Worm (Caenorhabditis elegans): ENCODE results near the gene F19H6.4.

F19H6.4 gene

DNA sequence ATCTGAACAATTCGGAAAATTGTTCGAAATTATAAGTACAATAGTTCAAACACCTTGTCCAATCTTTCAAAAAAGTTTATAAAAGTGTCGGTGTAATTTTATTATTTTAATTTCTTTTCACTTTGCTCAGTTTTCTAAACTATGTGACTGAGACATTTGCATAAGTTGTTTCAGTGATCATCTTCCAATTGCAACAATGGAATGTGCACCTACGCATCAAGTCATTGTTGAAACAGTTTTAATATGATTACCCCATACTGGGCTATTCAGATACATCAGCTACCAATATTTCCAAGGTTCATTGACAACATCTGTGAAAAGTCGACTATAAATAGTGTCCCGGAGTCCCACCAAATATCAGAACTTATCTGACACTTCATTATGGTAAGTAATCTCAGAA, 8.4 kb upstream of the F19H6.4 start, which contains the start of gene nspc-13:
nspc-13 (plus strand) TSS at position 301 of the 400 bp plus-strand sequence.
- TF ChIP-seq flt-1 (GFP tag; IDR thresholded peaks at IDR 0.05): no peak
- no peak for TF ChIP-seq cog-1 (tag; optimal IDR thresholded peaks at IDR 0.05)
- TF ChIP-seq ztf-29 (GFP tag; IDR thresholded peaks at IDR 0.05): no peak
- no peak for TF ChIP-seq T22C8.4 (GFP tag; IDR thresholded peaks at IDR 0.05)
- no peak for TF ChIP-seq med-1 (GFP tag; optimal IDR thresholded peaks at IDR 0.05; ENCODE audit: insufficient read depth)
- TF ChIP-seq ztf-23 (GFP tag; IDR thresholded peaks at IDR 0.05): no peak
- no peak for TF ChIP-seq tab-1 (GFP tag; IDR thresholded peaks at IDR 0.05)
- TF ChIP-seq klf-2 (GFP tag; conservative IDR thresholded peaks at IDR 0.05): no peak
- TF ChIP-seq ref-1 (GFP tag; conservative IDR thresholded peaks at IDR 0.05): no peak

DNA sequence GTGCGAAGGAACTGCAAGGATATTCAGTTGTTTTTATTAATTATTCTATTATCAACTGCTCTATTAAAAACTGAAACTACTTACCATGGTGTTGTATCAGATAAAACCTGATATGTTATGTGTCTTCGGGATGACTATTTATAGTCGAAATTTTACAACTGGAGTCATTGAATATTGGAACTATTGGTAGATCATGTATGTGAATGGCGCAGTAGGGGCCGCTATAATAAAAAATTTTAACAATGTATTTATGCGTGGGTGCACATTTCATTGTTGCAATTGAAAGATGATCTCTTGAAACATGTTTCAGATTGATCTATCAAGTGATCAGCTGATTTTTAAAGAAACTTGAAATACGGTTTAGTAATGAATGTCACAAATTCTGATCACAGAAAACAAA, 6.5 kb upstream of the F19H6.4 start, which contains the start of gene nspc-14:
nspc-14 (minus strand) TSS at position 101 of the 400 bp plus-strand sequence.
- TF ChIP-seq med-1 (GFP tag; optimal IDR thresholded peaks at IDR 0.05; ENCODE audit: insufficient read depth) (no peak), klf-2 (GFP tag; conservative IDR thresholded peaks at IDR 0.05) (no peak), tab-1 (GFP tag; IDR thresholded peaks at IDR 0.05) (no peak), ztf-29 (GFP tag; IDR thresholded peaks at IDR 0.05) (no peak), flt-1 (GFP tag; IDR thresholded peaks at IDR 0.05) (no peak), ztf-23 (GFP tag; IDR thresholded peaks at IDR 0.05) (no peak), T22C8.4 (GFP tag; IDR thresholded peaks at IDR 0.05) (no peak), cog-1 (tag; optimal IDR thresholded peaks at IDR 0.05) (no peak), ref-1 (GFP tag; conservative IDR thresholded peaks at IDR 0.05) (no peak)

DNA sequence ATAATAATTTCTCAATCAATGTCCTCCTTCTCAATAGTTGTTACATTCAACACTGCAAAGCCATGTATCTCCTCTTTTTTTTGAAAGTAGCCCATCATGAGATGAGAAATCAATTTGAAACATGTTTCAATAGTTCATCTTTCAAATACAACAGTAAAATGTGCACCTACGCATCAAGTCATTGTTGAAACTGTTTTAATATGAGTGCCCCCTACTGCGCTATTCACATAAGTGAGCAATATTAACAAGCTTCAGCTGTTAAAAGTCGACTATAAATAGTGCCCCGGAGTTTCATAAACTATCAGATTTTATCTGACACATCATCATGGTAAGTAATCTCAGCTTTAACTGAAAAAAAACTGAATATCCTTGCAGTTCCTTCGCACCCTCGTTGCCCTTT, 5.0 kb upstream of the F19H6.4 start, which contains the start of the genes nspc-15 and F19H6.6:
nspc-15 (plus strand) TSS at position 301 of the 400 bp plus-strand sequence.
F19H6.6 (plus strand) TSS at position 384 of the 400 bp plus-strand sequence.
- TF ChIP-seq cog-1 (tag; optimal IDR thresholded peaks at IDR 0.05) (no peak), T22C8.4 (GFP tag; IDR thresholded peaks at IDR 0.05) (no peak), flt-1 (GFP tag; IDR thresholded peaks at IDR 0.05) (no peak), tab-1 (GFP tag; IDR thresholded peaks at IDR 0.05) (no peak), klf-2 (GFP tag; conservative IDR thresholded peaks at IDR 0.05) (no peak), ztf-23 (GFP tag; IDR thresholded peaks at IDR 0.05) (no peak), med-1 (GFP tag; optimal IDR thresholded peaks at IDR 0.05; ENCODE audit: insufficient read depth) (no peak), ztf-29 (GFP tag; IDR thresholded peaks at IDR 0.05) (no peak), ref-1 (GFP tag; conservative IDR thresholded peaks at IDR 0.05) (no peak)

- 0 out of 2 replicates have a peak, but pooled peaks have one; percentile 35 for TF ChIP-seq ztf-23 (GFP tag; IDR thresholded peaks at IDR 0.05)
- peak; percentile 44; the same call in 1 of the 2 replicates for TF ChIP-seq klf-2 (GFP tag; conservative IDR thresholded peaks at IDR 0.05)
- TF ChIP-seq ref-1 (GFP tag; conservative IDR thresholded peaks at IDR 0.05): no peak
- TF ChIP-seq ztf-29 (GFP tag; IDR thresholded peaks at IDR 0.05): no peak
- no peak for TF ChIP-seq flt-1 (GFP tag; IDR thresholded peaks at IDR 0.05)
- no peak for TF ChIP-seq tab-1 (GFP tag; IDR thresholded peaks at IDR 0.05)
- TF ChIP-seq med-1 (GFP tag; optimal IDR thresholded peaks at IDR 0.05; ENCODE audit: insufficient read depth): peak; percentile 12
- TF ChIP-seq T22C8.4 (GFP tag; IDR thresholded peaks at IDR 0.05): peak; percentile 91
- peak; percentile 87 for TF ChIP-seq cog-1 (tag; optimal IDR thresholded peaks at IDR 0.05)
Measured at ce11 chrX:12362951-12363486, 2.5 kb upstream of the F19H6.4 start.

DNA sequence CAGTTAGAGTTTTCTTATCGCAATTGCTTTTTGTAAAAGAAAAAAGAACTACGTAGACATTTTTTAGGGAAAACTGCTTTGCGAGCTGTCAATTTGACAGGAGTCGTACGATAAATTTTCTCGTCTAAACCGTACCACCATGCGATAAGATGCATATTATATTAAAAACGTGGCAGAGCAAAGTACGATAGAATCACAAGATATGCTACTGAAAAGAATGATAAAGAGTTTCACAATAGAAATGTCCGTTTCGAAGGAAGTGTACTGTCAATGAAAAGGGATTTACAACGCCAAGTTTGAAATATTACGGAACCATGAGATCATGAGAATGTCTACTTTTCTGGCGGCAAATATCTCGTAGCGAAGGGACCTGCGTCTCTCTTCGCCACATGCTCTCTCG, 684 bp upstream of the F19H6.4 start, which contains the start of gene F19H6.5:
F19H6.5 (minus strand) TSS at position 101 of the 400 bp plus-strand sequence.
- TF ChIP-seq med-1 (GFP tag; optimal IDR thresholded peaks at IDR 0.05; ENCODE audit: insufficient read depth) (no peak), ref-1 (GFP tag; conservative IDR thresholded peaks at IDR 0.05) (no peak), klf-2 (GFP tag; conservative IDR thresholded peaks at IDR 0.05) (no peak), ztf-23 (GFP tag; IDR thresholded peaks at IDR 0.05) (no peak), cog-1 (tag; optimal IDR thresholded peaks at IDR 0.05) (no peak), T22C8.4 (GFP tag; IDR thresholded peaks at IDR 0.05) (no peak)

- TF ChIP-seq T22C8.4 (GFP tag; IDR thresholded peaks at IDR 0.05) (peak; percentile 62), ztf-23 (GFP tag; IDR thresholded peaks at IDR 0.05) (peak; percentile 85), klf-2 (GFP tag; conservative IDR thresholded peaks at IDR 0.05) (0 out of 2 replicates have a peak, but pooled peaks have one; percentile 34), flt-1 (GFP tag; IDR thresholded peaks at IDR 0.05) (peak; percentile 92), ref-1 (GFP tag; conservative IDR thresholded peaks at IDR 0.05) (peak; percentile 58; the same call in 1 of the 2 replicates), ztf-29 (GFP tag; IDR thresholded peaks at IDR 0.05) (peak; percentile 47; the same call in 1 of the 2 replicates), med-1 (GFP tag; optimal IDR thresholded peaks at IDR 0.05; ENCODE audit: insufficient read depth) (peak; percentile 21), tab-1 (GFP tag; IDR thresholded peaks at IDR 0.05) (peak; percentile 81), cog-1 (tag; optimal IDR thresholded peaks at IDR 0.05) (no peak)
Measured at ce11 chrX:12367498-12367897, 2.0 kb downstream of the F19H6.4 start.

- no peak for TF ChIP-seq flt-1 (GFP tag; IDR thresholded peaks at IDR 0.05)
- no peak for TF ChIP-seq ztf-29 (GFP tag; IDR thresholded peaks at IDR 0.05)
- TF ChIP-seq ref-1 (GFP tag; conservative IDR thresholded peaks at IDR 0.05): no peak
- TF ChIP-seq klf-2 (GFP tag; conservative IDR thresholded peaks at IDR 0.05): no peak
- TF ChIP-seq ztf-23 (GFP tag; IDR thresholded peaks at IDR 0.05): no peak
- no peak for TF ChIP-seq T22C8.4 (GFP tag; IDR thresholded peaks at IDR 0.05)
- no peak for TF ChIP-seq tab-1 (GFP tag; IDR thresholded peaks at IDR 0.05)
- no peak for TF ChIP-seq med-1 (GFP tag; optimal IDR thresholded peaks at IDR 0.05; ENCODE audit: insufficient read depth)
- no peak for TF ChIP-seq cog-1 (tag; optimal IDR thresholded peaks at IDR 0.05)
Measured at ce11 chrX:12371321-12371720, 5.8 kb downstream of the F19H6.4 start, which contains the start of gene rif-1.2. rif-1.2 (minus strand) TSS chrX:12371421.

- TF ChIP-seq ref-1 (GFP tag; conservative IDR thresholded peaks at IDR 0.05) (no peak), med-1 (GFP tag; optimal IDR thresholded peaks at IDR 0.05; ENCODE audit: insufficient read depth) (no peak), tab-1 (GFP tag; IDR thresholded peaks at IDR 0.05) (no peak), cog-1 (tag; optimal IDR thresholded peaks at IDR 0.05) (no peak)
Measured at ce11 chrX:12375783-12376182, 10.3 kb downstream of the F19H6.4 start.

DNA sequence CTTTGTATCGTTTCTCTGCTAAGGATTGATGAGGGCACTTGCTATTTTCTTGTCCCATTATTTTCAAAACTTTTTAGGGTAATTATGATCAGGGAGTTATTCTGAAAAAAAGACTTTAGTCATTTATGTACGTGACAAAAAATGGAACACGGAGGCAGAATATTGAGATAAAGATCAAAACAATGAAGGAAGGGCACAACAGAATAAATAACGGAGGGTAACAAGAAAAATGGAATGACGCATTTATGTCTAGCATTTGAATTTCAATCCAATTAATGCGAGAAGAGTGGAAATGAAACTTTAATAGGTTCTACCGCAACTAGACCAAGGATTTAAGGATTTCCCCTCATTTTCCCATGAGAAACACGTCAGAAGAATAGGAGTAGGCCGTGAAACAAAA, 12.8 kb downstream of the F19H6.4 start, which contains the start of gene glb-13:
glb-13 (minus strand) TSS at position 101 of the 400 bp plus-strand sequence.
- TF ChIP-seq cog-1 (tag; optimal IDR thresholded peaks at IDR 0.05): no peak
